Fruit fly (Drosophila melanogaster) whole organism, embryonic: ENCODE measurements around the gene fne.

Experiments used
- CG11456 ChIP-seq: fragments of 200-800 bp; sonication (Bioruptor generic); IDR thresholded peaks from 3 replicates; pipeline ENCODE4 v1.3.6; 2022; ENCODE audit warnings: missing biosample characterization, missing genetic modification characterization
- CG12155 ChIP-seq: fragments of 200-800 bp; sonication (Bioruptor generic); optimal IDR thresholded peaks from 3 replicates; lab custom pipeline; 2016; ENCODE audit warnings: missing biosample characterization, missing genetic modification characterization
- CG12769 ChIP-seq: fragments of 200-800 bp; sonication (Bioruptor generic); optimal IDR thresholded peaks from 2 replicates; lab custom pipeline; 2019; ENCODE audit warnings: missing biosample characterization, mild to moderate bottlenecking, missing genetic modification characterization, moderate library complexity
- CG12942 ChIP-seq: fragments of 200-800 bp; sonication (Bioruptor generic); optimal IDR thresholded peaks from 3 replicates; lab custom pipeline; 2016; ENCODE audit warnings: missing biosample characterization, missing genetic modification characterization
- CG13775 ChIP-seq: fragments of 200-800 bp; sonication (Bioruptor generic); optimal IDR thresholded peaks from 3 replicates; lab custom pipeline; 2017; ENCODE audit warnings: missing biosample characterization, mild to moderate bottlenecking, missing genetic modification characterization
- CG13894 ChIP-seq: fragments of 200-800 bp; sonication (Bioruptor generic); optimal IDR thresholded peaks from 3 replicates; lab custom pipeline; 2018; ENCODE audit warnings: missing biosample characterization, mild to moderate bottlenecking, missing genetic modification characterization, moderate library complexity
- CG14710 ChIP-seq: fragments of 200-800 bp; sonication (Bioruptor generic); optimal IDR thresholded peaks from 3 replicates; lab custom pipeline; 2019; ENCODE audit warnings: missing biosample characterization, mild to moderate bottlenecking, missing genetic modification characterization, moderate library complexity
- CG16813 ChIP-seq: fragments of 200-800 bp; sonication (Bioruptor generic); IDR thresholded peaks from 3 replicates; pipeline ENCODE4 v1.3.6; 2022; ENCODE audit warnings: missing biosample characterization, missing genetic modification characterization; ENCODE audit not compliant: partially characterized antibody
- CG2116 ChIP-seq: fragments of 200-800 bp; sonication (Bioruptor generic); optimal IDR thresholded peaks from 3 replicates; lab custom pipeline; 2018; ENCODE audit warnings: missing biosample characterization, mild to moderate bottlenecking, missing genetic modification characterization
- CG2678 ChIP-seq: fragments of 200-800 bp; sonication (Bioruptor generic); optimal IDR thresholded peaks from 3 replicates; lab custom pipeline; 2019; ENCODE audit warnings: missing biosample characterization, mild to moderate bottlenecking, missing genetic modification characterization, moderate library complexity
- CG31441 ChIP-seq: fragments of 200-800 bp; sonication (Bioruptor generic); IDR thresholded peaks from 2 replicates; pipeline ENCODE4 v1.3.6; 2022; ENCODE audit warnings: missing biosample characterization, missing genetic modification characterization
- CG32532 ChIP-seq: fragments of 200-800 bp; sonication (Bioruptor generic); IDR thresholded peaks from 2 replicates; pipeline ENCODE4 v1.3.6; 2022; ENCODE audit warnings: missing biosample characterization, missing genetic modification characterization
- CG42726 ChIP-seq: fragments of 200-800 bp; sonication (Bioruptor generic); IDR thresholded peaks from 2 replicates; pipeline ENCODE4 v1.3.6; 2022; ENCODE audit warnings: missing biosample characterization, missing genetic modification characterization; ENCODE audit not compliant: partially characterized antibody
- CG4282 ChIP-seq: fragments of 200-800 bp; sonication (Bioruptor generic); optimal IDR thresholded peaks from 2 replicates; lab custom pipeline; 2016; ENCODE audit warnings: missing biosample characterization, missing genetic modification characterization
- CG4360 ChIP-seq: fragments of 200-800 bp; sonication (Bioruptor generic); IDR thresholded peaks from 2 replicates; pipeline ENCODE4 v1.3.6; 2022; ENCODE audit warnings: missing biosample characterization, missing genetic modification characterization
- CG5953 ChIP-seq: fragments of 200-800 bp; sonication (Bioruptor generic); IDR thresholded peaks from 2 replicates; pipeline ENCODE4 v1.3.6; 2022; ENCODE audit warnings: missing biosample characterization, missing genetic modification characterization
- CG7963 ChIP-seq: fragments of 200-800 bp; sonication (Bioruptor generic); IDR thresholded peaks from 3 replicates; pipeline ENCODE4 v1.3.6; 2022; ENCODE audit warnings: missing biosample characterization, missing genetic modification characterization; ENCODE audit not compliant: partially characterized antibody
- D19A ChIP-seq: fragments of 200-800 bp; optimal IDR thresholded peaks from 3 replicates; lab custom pipeline; 2019; ENCODE audit warnings: missing biosample characterization, mild to moderate bottlenecking, missing genetic modification characterization, moderate library complexity
- Eip74EF ChIP-seq, 2 experiments: fragments of 200-800 bp in 1 of 2; fragments of >200 bp in 1 of 2; sonication (Bioruptor generic) in 1 of 2; optimal IDR thresholded peaks; 2 replicates each; lab custom pipeline; 2017 to 2019; ENCODE audit warnings: missing biosample characterization in 2 of 2, missing genetic modification characterization in 2 of 2, mild to moderate bottlenecking in 1 of 2, moderate library complexity in 1 of 2
- GATAe ChIP-seq: fragments of 200-800 bp; sonication (Bioruptor generic); conservative IDR thresholded peaks from 2 replicates; pipeline ENCODE4 v1.3.6; 2022; ENCODE audit warnings: missing biosample characterization, missing genetic modification characterization
- Hr51 ChIP-seq, 2 experiments: fragments of 200-800 bp; sonication (Bioruptor generic); optimal IDR thresholded peaks; 2 replicates in 1 of 2; 3 replicates in 1 of 2; lab custom pipeline; 2016 to 2018; ENCODE audit warnings: missing biosample characterization in 2 of 2, missing genetic modification characterization in 2 of 2, mild to moderate bottlenecking in 1 of 2, moderate library complexity in 1 of 2
- Med ChIP-seq: fragments of 200-800 bp; sonication (Bioruptor generic); peaks from one replicate; lab custom pipeline; 2016; ENCODE audit warnings: missing biosample characterization, missing genetic modification characterization, mild to moderate bottlenecking, inconsistent platforms, moderate library complexity
- PHDP ChIP-seq: fragments of 200-800 bp; sonication (Bioruptor generic); optimal IDR thresholded peaks from 3 replicates; lab custom pipeline; 2018; ENCODE audit warnings: missing biosample characterization, mild to moderate bottlenecking, missing genetic modification characterization, moderate library complexity
- Ptx1 ChIP-seq: fragments of 200-800 bp; sonication (Bioruptor generic); IDR thresholded peaks from 2 replicates; pipeline ENCODE4 v1.3.6; 2022; ENCODE audit warnings: missing biosample characterization, missing genetic modification characterization
- Rfx ChIP-seq: fragments of 200-800 bp; sonication (Bioruptor generic); IDR thresholded peaks from 2 replicates; pipeline ENCODE4 v1.3.6; 2022; ENCODE audit warnings: missing biosample characterization, missing genetic modification characterization
- Taf1 ChIP-seq: fragments of 200-800 bp; sonication (Bioruptor generic); IDR thresholded peaks from 2 replicates; pipeline ENCODE4 v1.3.6; 2022; ENCODE audit warnings: missing biosample characterization, missing genetic modification characterization
- Trl ChIP-seq, 3 experiments: fragments of >200 bp in 2 of 3; fragments of 200-800 bp in 1 of 3; sonication (Bioruptor generic) in 1 of 3; optimal IDR thresholded peaks; 2 replicates in 1 of 3; 3 replicates in 2 of 3; lab custom pipeline; 2016 to 2017; ENCODE audit warnings: missing biosample characterization in 1 of 3, missing genetic modification characterization in 1 of 3
- ap ChIP-seq: fragments of 200-800 bp; sonication (Bioruptor generic); IDR thresholded peaks from 2 replicates; pipeline ENCODE4 v1.3.6; 2022; ENCODE audit warnings: missing biosample characterization, missing genetic modification characterization
- cg ChIP-seq: fragments of 200-800 bp; sonication (Bioruptor generic); optimal IDR thresholded peaks from 3 replicates; lab custom pipeline; 2019; ENCODE audit warnings: missing biosample characterization, mild to moderate bottlenecking, missing genetic modification characterization, moderate library complexity
- chinmo ChIP-seq: fragments of 200-800 bp; sonication (Bioruptor generic); IDR thresholded peaks from 4 replicates; pipeline ENCODE4 v1.3.6; 2022; ENCODE audit warnings: missing biosample characterization, missing genetic modification characterization; ENCODE audit not compliant: partially characterized antibody
- corto ChIP-seq: fragments of 200-800 bp; sonication (Bioruptor generic); optimal IDR thresholded peaks from 2 replicates; lab custom pipeline; 2016; ENCODE audit warnings: missing biosample characterization, mild to moderate bottlenecking, missing genetic modification characterization, moderate library complexity
- crol ChIP-seq: fragments of 200-800 bp; sonication (Bioruptor generic); IDR thresholded peaks from 2 replicates; pipeline ENCODE4 v1.3.6; 2022; ENCODE audit warnings: missing biosample characterization, missing genetic modification characterization
- cwo ChIP-seq: fragments of 200-800 bp; sonication (Bioruptor generic); optimal IDR thresholded peaks from 3 replicates; lab custom pipeline; 2017; ENCODE audit warnings: missing biosample characterization, missing genetic modification characterization, mild to moderate bottlenecking, moderate library complexity, missing genetic modification reagents
- dpn ChIP-seq, 2 experiments: fragments of 200-800 bp; sonication (Bioruptor generic); optimal IDR thresholded peaks; 3 replicates each; lab custom pipeline; 2016; ENCODE audit warnings: missing biosample characterization in 2 of 2, missing genetic modification characterization in 2 of 2
- exex ChIP-seq: fragments of 200-800 bp; sonication (Bioruptor generic); optimal IDR thresholded peaks from 4 replicates; lab custom pipeline; 2018; ENCODE audit warnings: missing biosample characterization, mild to moderate bottlenecking, missing genetic modification characterization, moderate library complexity
- grn ChIP-seq: fragments of 200-800 bp; sonication (Bioruptor generic); optimal IDR thresholded peaks from 3 replicates; lab custom pipeline; 2017; ENCODE audit warnings: missing biosample characterization, missing genetic modification characterization
- gro ChIP-seq: fragments of 200-800 bp; sonication (Bioruptor generic); optimal IDR thresholded peaks from 2 replicates; lab custom pipeline; 2016; ENCODE audit warnings: missing biosample characterization, missing genetic modification characterization
- hth ChIP-seq: fragments of >200 bp; optimal IDR thresholded peaks from 2 replicates; lab custom pipeline; 2017; ENCODE audit warnings: inconsistent platforms
- maf-S ChIP-seq: fragments of 200-800 bp; sonication (Bioruptor generic); optimal IDR thresholded peaks from 2 replicates; lab custom pipeline; 2016; ENCODE audit warnings: missing biosample characterization, missing genetic modification characterization
- mirr ChIP-seq: fragments of 200-800 bp; sonication (Bioruptor generic); optimal IDR thresholded peaks from 3 replicates; lab custom pipeline; 2018; ENCODE audit warnings: missing biosample characterization, mild to moderate bottlenecking, missing genetic modification characterization
- nom ChIP-seq: fragments of 200-800 bp; sonication (Bioruptor generic); optimal IDR thresholded peaks from 2 replicates; lab custom pipeline; 2017; ENCODE audit warnings: missing biosample characterization, missing genetic modification characterization, mild to moderate bottlenecking, moderate library complexity, missing genetic modification reagents
- sd ChIP-seq: fragments of 200-800 bp; sonication (Bioruptor generic); optimal IDR thresholded peaks from 3 replicates; lab custom pipeline; 2018; ENCODE audit warnings: missing biosample characterization, mild to moderate bottlenecking, missing genetic modification characterization, moderate library complexity
- sens ChIP-seq: fragments of 200-800 bp; sonication (Bioruptor generic); peaks from one replicate; lab custom pipeline; 2016; ENCODE audit warnings: missing biosample characterization, missing genetic modification characterization
- ssp ChIP-seq: fragments of 200-800 bp; sonication (Bioruptor generic); IDR thresholded peaks from 2 replicates; pipeline ENCODE4 v1.3.6; 2022; ENCODE audit warnings: missing biosample characterization, missing genetic modification characterization
- stwl ChIP-seq: fragments of 200-800 bp; sonication (Bioruptor generic); optimal IDR thresholded peaks from 3 replicates; lab custom pipeline; 2018; ENCODE audit warnings: missing biosample characterization, mild to moderate bottlenecking, missing genetic modification characterization, moderate library complexity
- sug ChIP-seq: fragments of 200-800 bp; optimal IDR thresholded peaks from 2 replicates; lab custom pipeline; 2019; ENCODE audit warnings: missing biosample characterization, mild to moderate bottlenecking, missing genetic modification characterization, moderate library complexity
- usp ChIP-seq: fragments of >200 bp; optimal IDR thresholded peaks from 2 replicates; lab custom pipeline; 2017; ENCODE audit warnings: missing biosample characterization, missing genetic modification characterization
- vfl ChIP-seq: fragments of 200-800 bp; sonication (Bioruptor generic); optimal IDR thresholded peaks from 2 replicates; lab custom pipeline; 2016; ENCODE audit warnings: missing biosample characterization, missing genetic modification characterization

fne gene

dm6 chrX:12893969-12894368, 23.3 kb upstream of the fne start:
- TF ChIP-seq grn (GFP tag; lab: Kevin White, UChicago) (peak; percentile 68), CG13775 (GFP tag; lab: Kevin White, UChicago) (no peak), sd (tag; lab: Kevin White, UChicago) (peak; percentile 94), CG4282 (GFP tag; lab: Kevin White, UChicago) (no peak), gro (no peak), CG11456 (GFP tag; lab: Robert Waterston, UW) (no peak), dpn (GFP tag; optimal IDR thresholded peaks at IDR 0.05; lab: Kevin White, UChicago) (no peak), CG12942 (GFP tag; lab: Kevin White, UChicago) (no peak), exex (tag; lab: Kevin White, UChicago) (peak; percentile 25), maf-S (GFP tag; lab: Kevin White, UChicago) (no peak), Eip74EF (GFP tag; optimal IDR thresholded peaks at IDR 0.05; lab: Kevin White, UChicago) (peak in 1 of 2 experiments; percentile 24), CG13894 (tag; lab: Kevin White, UChicago) (peak; percentile 15), hth (no peak), CG12769 (tag; lab: Kevin White, UChicago) (peak; percentile 36), cwo (peak; percentile 29), Med (GFP tag; lab: Kevin White, UChicago) (peak; percentile 27), Taf1 (GFP tag; lab: Robert Waterston, UW) (no peak), ap (GFP tag; lab: Robert Waterston, UW) (no peak), CG5953 (GFP tag; lab: Robert Waterston, UW) (no peak), CG42726 (GFP tag; lab: Robert Waterston, UW) (no peak)

dm6 chrX:12895114-12895723, 22.1 kb upstream of the fne start:
- TF ChIP-seq ssp (GFP tag; lab: Robert Waterston, UW) (no peak), chinmo (GFP tag; lab: Robert Waterston, UW) (peak; percentile 80; the same call in 1 of the 4 replicates), sug (tag; lab: Kevin White, UChicago) (peak; percentile 59), D19A (tag; lab: Kevin White, UChicago) (no peak), nom (peak; percentile 39), Hr51 (GFP tag; optimal IDR thresholded peaks at IDR 0.05; lab: Kevin White, UChicago) (peak in 1 of 2 experiments; percentile 4), sens (peak; percentile 62), exex (tag; lab: Kevin White, UChicago) (peak; percentile 59), CG2116 (GFP tag; lab: Kevin White, UChicago) (no peak), CG14710 (tag; lab: Kevin White, UChicago) (no peak), mirr (peak; percentile 45), CG12155 (GFP tag; lab: Kevin White, UChicago) (peak; percentile 2), usp (no peak), vfl (GFP tag; lab: Kevin White, UChicago) (no peak), Ptx1 (GFP tag; lab: Robert Waterston, UW) (peak; percentile 37; the same call in 1 of the 2 replicates), CG2678 (peak; percentile 42), CG32532 (GFP tag; lab: Robert Waterston, UW) (peak; percentile 28; the same call in 1 of the 2 replicates), CG7963 (GFP tag; lab: Robert Waterston, UW) (no peak), stwl (no peak), CG4360 (GFP tag; lab: Robert Waterston, UW) (peak; percentile 57; the same call in 1 of the 2 replicates), crol (GFP tag; lab: Robert Waterston, UW) (peak; percentile 18; the same call in 1 of the 2 replicates), CG16813 (GFP tag; lab: Robert Waterston, UW) (no peak), GATAe (GFP tag; lab: Robert Waterston, UW) (peak; percentile 40; the same call in 1 of the 2 replicates), CG31441 (0 out of 2 replicates have a peak, but pooled peaks have one; percentile 24), Rfx (0 out of 2 replicates have a peak, but pooled peaks have one; percentile 11), PHDP (tag; lab: Kevin White, UChicago) (peak; percentile 19), cg (GFP tag; lab: Kevin White, UChicago) (peak; percentile 19), Trl (optimal IDR thresholded peaks at IDR 0.05; lab: Kevin White, UChicago) (peak; percentile 55 to 73), Trl (GFP tag; optimal IDR thresholded peaks at IDR 0.05; lab: Kevin White, UChicago) (no peak), corto (GFP tag; lab: Kevin White, UChicago) (peak; percentile 25)
